Fruit fly (Drosophila melanogaster) whole organism, embryonic: ENCODE measurements around the gene CG5850.
A peak's percentile ranks its signal among the peaks of the same experiment; 100 is the strongest.

ENCODE experiments used
- Abd-B ChIP-seq: fragments of 200-800 bp; sonication (Bioruptor generic); optimal IDR thresholded peaks from 2 replicates; lab custom pipeline; 2018; ENCODE audit warnings: missing biosample characterization, mild to moderate bottlenecking, missing genetic modification characterization, moderate library complexity
- Atf6 ChIP-seq: fragments of 200-800 bp; sonication (Bioruptor generic); IDR thresholded peaks from 2 replicates; pipeline ENCODE4 v1.3.6; 2022; ENCODE audit warnings: missing biosample characterization, missing genetic modification characterization
- C15 ChIP-seq: fragments of 200-800 bp; sonication (Bioruptor generic); IDR thresholded peaks from 3 replicates; pipeline ENCODE4 v1.3.6; 2022; ENCODE audit warnings: missing biosample characterization, missing genetic modification characterization
- CG10209 ChIP-seq: fragments of 200-800 bp; sonication (Bioruptor generic); optimal IDR thresholded peaks from 3 replicates; lab custom pipeline; 2017; ENCODE audit warnings: missing biosample characterization, mild to moderate bottlenecking, missing genetic modification characterization, missing genetic modification reagents
- CG10462 ChIP-seq: fragments of 200-800 bp; sonication (Bioruptor generic); optimal IDR thresholded peaks from 2 replicates; lab custom pipeline; 2016; ENCODE audit warnings: missing biosample characterization, missing genetic modification characterization
- CG10543 ChIP-seq: fragments of 200-800 bp; sonication (Bioruptor generic); optimal IDR thresholded peaks from 3 replicates; lab custom pipeline; 2017; ENCODE audit warnings: missing biosample characterization, mild to moderate bottlenecking, missing genetic modification characterization, moderate library complexity
- CG11456 ChIP-seq: fragments of 200-800 bp; sonication (Bioruptor generic); IDR thresholded peaks from 3 replicates; pipeline ENCODE4 v1.3.6; 2022; ENCODE audit warnings: missing biosample characterization, missing genetic modification characterization
- CG11723 ChIP-seq: fragments of 200-800 bp; sonication (Bioruptor generic); optimal IDR thresholded peaks from 2 replicates; lab custom pipeline; 2017; ENCODE audit warnings: missing biosample characterization, mild to moderate bottlenecking, missing genetic modification characterization
- CG12219 ChIP-seq: fragments of 200-800 bp; sonication (Bioruptor generic); optimal IDR thresholded peaks from 3 replicates; lab custom pipeline; 2018; ENCODE audit warnings: missing biosample characterization, mild to moderate bottlenecking, missing genetic modification characterization
- CG1233 ChIP-seq: fragments of 200-800 bp; sonication (Bioruptor generic); optimal IDR thresholded peaks from 4 replicates; lab custom pipeline; 2018; ENCODE audit warnings: missing biosample characterization, mild to moderate bottlenecking, missing genetic modification characterization
- CG12942 ChIP-seq: fragments of 200-800 bp; sonication (Bioruptor generic); optimal IDR thresholded peaks from 3 replicates; lab custom pipeline; 2016; ENCODE audit warnings: missing biosample characterization, missing genetic modification characterization
- CG14441 ChIP-seq: fragments of 200-800 bp; sonication (Bioruptor generic); IDR thresholded peaks from 2 replicates; pipeline ENCODE4 v1.3.6; 2022; ENCODE audit warnings: missing biosample characterization, missing genetic modification characterization
- CG14860 ChIP-seq: fragments of 200-800 bp; sonication (Bioruptor generic); IDR thresholded peaks from 3 replicates; pipeline ENCODE4 v1.3.6; 2022; ENCODE audit warnings: missing biosample characterization, missing genetic modification characterization; ENCODE audit not compliant: partially characterized antibody
- CG15601 ChIP-seq: fragments of 200-800 bp; sonication (Bioruptor generic); optimal IDR thresholded peaks from 3 replicates; lab custom pipeline; 2019; ENCODE audit warnings: missing biosample characterization, mild to moderate bottlenecking, missing genetic modification characterization, moderate library complexity
- CG17328 ChIP-seq: fragments of 200-800 bp; sonication (Bioruptor generic); IDR thresholded peaks from 2 replicates; pipeline ENCODE4 v1.3.6; 2022; ENCODE audit warnings: missing biosample characterization, missing genetic modification characterization
- CG2120 ChIP-seq: fragments of 200-800 bp; sonication (Bioruptor generic); optimal IDR thresholded peaks from 3 replicates; lab custom pipeline; 2016; ENCODE audit warnings: missing biosample characterization, missing genetic modification characterization
- CG2199 ChIP-seq: fragments of 200-800 bp; sonication (Bioruptor generic); IDR thresholded peaks from 3 replicates; pipeline ENCODE4 v1.3.6; 2022; ENCODE audit warnings: missing biosample characterization, missing genetic modification characterization
- CG32532 ChIP-seq: fragments of 200-800 bp; sonication (Bioruptor generic); IDR thresholded peaks from 2 replicates; pipeline ENCODE4 v1.3.6; 2022; ENCODE audit warnings: missing biosample characterization, missing genetic modification characterization
- CG32767 ChIP-seq: fragments of 200-800 bp; sonication (Bioruptor generic); IDR thresholded peaks from 2 replicates; pipeline ENCODE4 v1.3.6; 2022; ENCODE audit warnings: missing biosample characterization, missing genetic modification characterization
- CG34376 ChIP-seq: fragments of 200-800 bp; sonication (Bioruptor generic); optimal IDR thresholded peaks from 2 replicates; lab custom pipeline; 2018; ENCODE audit warnings: missing biosample characterization, mild to moderate bottlenecking, missing genetic modification characterization
- CG3995 ChIP-seq: fragments of 200-800 bp; sonication (Bioruptor generic); optimal IDR thresholded peaks from 3 replicates; lab custom pipeline; 2016; ENCODE audit warnings: missing biosample characterization, missing genetic modification characterization
- CG4282 ChIP-seq: fragments of 200-800 bp; sonication (Bioruptor generic); optimal IDR thresholded peaks from 2 replicates; lab custom pipeline; 2016; ENCODE audit warnings: missing biosample characterization, missing genetic modification characterization
- CG43689 ChIP-seq: fragments of 200-800 bp; sonication (Bioruptor generic); IDR thresholded peaks from 2 replicates; pipeline ENCODE4 v1.3.6; 2022; ENCODE audit warnings: missing biosample characterization, missing genetic modification characterization
- CG4730 ChIP-seq: fragments of 200-800 bp; sonication (Bioruptor generic); IDR thresholded peaks from 2 replicates; pipeline ENCODE4 v1.3.6; 2022; ENCODE audit warnings: missing biosample characterization, missing genetic modification characterization
- CG6254 ChIP-seq: fragments of 200-800 bp; sonication (Bioruptor generic); optimal IDR thresholded peaks from 3 replicates; lab custom pipeline; 2017; ENCODE audit warnings: mild to moderate bottlenecking, missing biosample characterization, missing genetic modification reagents, missing genetic modification characterization
- CG6272 ChIP-seq: fragments of 200-800 bp; sonication (Bioruptor generic); IDR thresholded peaks from 2 replicates; pipeline ENCODE4 v1.3.6; 2022; ENCODE audit warnings: missing biosample characterization, missing genetic modification characterization
- CG7271 ChIP-seq: fragments of 200-800 bp; sonication (Bioruptor generic); optimal IDR thresholded peaks from 2 replicates; lab custom pipeline; 2018; ENCODE audit warnings: missing biosample characterization, mild to moderate bottlenecking, missing genetic modification characterization, moderate library complexity
- CG9797 ChIP-seq: fragments of 200-800 bp; sonication (Bioruptor generic); optimal IDR thresholded peaks from 3 replicates; lab custom pipeline; 2018; ENCODE audit warnings: missing biosample characterization, mild to moderate bottlenecking, missing genetic modification characterization
- Camta ChIP-seq: fragments of 200-800 bp; sonication (Bioruptor generic); optimal IDR thresholded peaks from 2 replicates; lab custom pipeline; 2016; ENCODE audit warnings: missing biosample characterization, missing genetic modification characterization
- Dad ChIP-seq: fragments of 200-800 bp; sonication (Bioruptor generic); optimal IDR thresholded peaks from 3 replicates; lab custom pipeline; 2016; ENCODE audit warnings: missing biosample characterization, missing genetic modification characterization
- Fer2 ChIP-seq: fragments of 200-800 bp; sonication (Bioruptor generic); optimal IDR thresholded peaks from 2 replicates; lab custom pipeline; 2018; ENCODE audit warnings: missing biosample characterization, mild to moderate bottlenecking, missing genetic modification characterization, moderate library complexity
- Gsc ChIP-seq: fragments of 200-800 bp; sonication (Bioruptor generic); IDR thresholded peaks from 2 replicates; pipeline ENCODE4 v1.3.6; 2022; ENCODE audit warnings: missing biosample characterization, missing genetic modification characterization
- HLH54F ChIP-seq: fragments of 200-800 bp; sonication (Bioruptor generic); optimal IDR thresholded peaks from 3 replicates; lab custom pipeline; 2016; ENCODE audit warnings: missing biosample characterization, missing genetic modification characterization
- Oli ChIP-seq: fragments of 200-800 bp; sonication (Bioruptor generic); optimal IDR thresholded peaks from 2 replicates; lab custom pipeline; 2018; ENCODE audit warnings: missing biosample characterization, mild to moderate bottlenecking, missing genetic modification characterization, moderate library complexity
- Sry-β ChIP-seq: fragments of 200-800 bp; sonication (Bioruptor generic); optimal IDR thresholded peaks from 2 replicates; lab custom pipeline; 2018; ENCODE audit warnings: missing biosample characterization, mild to moderate bottlenecking, missing genetic modification characterization, moderate library complexity
- Tbp ChIP-seq: fragments of >200 bp; optimal IDR thresholded peaks from 2 replicates; lab custom pipeline; 2018; ENCODE audit warnings: missing biosample characterization, missing genetic modification characterization
- ap ChIP-seq: fragments of 200-800 bp; sonication (Bioruptor generic); IDR thresholded peaks from 2 replicates; pipeline ENCODE4 v1.3.6; 2022; ENCODE audit warnings: missing biosample characterization, missing genetic modification characterization
- az2 ChIP-seq: fragments of 200-800 bp; sonication (Bioruptor generic); optimal IDR thresholded peaks from 3 replicates; lab custom pipeline; 2016; ENCODE audit warnings: missing biosample characterization, missing genetic modification characterization
- bbx ChIP-seq: fragments of 200-800 bp; sonication (Bioruptor generic); IDR thresholded peaks from 2 replicates; pipeline ENCODE4 v1.3.6; 2022; ENCODE audit warnings: missing biosample characterization, missing genetic modification characterization; ENCODE audit not compliant: partially characterized antibody
- crol ChIP-seq: fragments of 200-800 bp; sonication (Bioruptor generic); IDR thresholded peaks from 2 replicates; pipeline ENCODE4 v1.3.6; 2022; ENCODE audit warnings: missing biosample characterization, missing genetic modification characterization
- dpn ChIP-seq, 2 experiments: fragments of 200-800 bp; sonication (Bioruptor generic); optimal IDR thresholded peaks; 3 replicates each; lab custom pipeline; 2016; ENCODE audit warnings: missing biosample characterization in 2 of 2, missing genetic modification characterization in 2 of 2
- emc ChIP-seq: fragments of 200-800 bp; sonication (Bioruptor generic); optimal IDR thresholded peaks from 2 replicates; lab custom pipeline; 2016; ENCODE audit warnings: missing biosample characterization, missing genetic modification characterization
- eyg ChIP-seq: fragments of 200-800 bp; sonication (Bioruptor generic); optimal IDR thresholded peaks from 3 replicates; lab custom pipeline; 2016; ENCODE audit warnings: missing biosample characterization, missing genetic modification characterization
- grau ChIP-seq: fragments of 200-800 bp; optimal IDR thresholded peaks from 3 replicates; lab custom pipeline; 2019; ENCODE audit warnings: missing biosample characterization, mild to moderate bottlenecking, missing genetic modification characterization, moderate library complexity
- gsb ChIP-seq: fragments of 200-800 bp; sonication (Bioruptor generic); IDR thresholded peaks from 2 replicates; pipeline ENCODE4 v1.3.6; 2022; ENCODE audit warnings: missing biosample characterization, missing genetic modification characterization
- gt ChIP-seq: fragments of 200-800 bp; sonication (Bioruptor generic); IDR thresholded peaks from 2 replicates; pipeline ENCODE4 v1.3.6; 2022; ENCODE audit warnings: missing biosample characterization, missing genetic modification characterization
- org-1 ChIP-seq: fragments of 200-800 bp; sonication (Bioruptor generic); optimal IDR thresholded peaks from 2 replicates; lab custom pipeline; 2017; ENCODE audit warnings: missing biosample characterization, missing genetic modification characterization
- ranshi ChIP-seq: fragments of 200-800 bp; sonication (Bioruptor generic); IDR thresholded peaks from 2 replicates; pipeline ENCODE4 v1.3.6; 2022; ENCODE audit warnings: missing biosample characterization, missing genetic modification characterization
- repo ChIP-seq: fragments of 200-800 bp; sonication (Bioruptor generic); optimal IDR thresholded peaks from 2 replicates; lab custom pipeline; 2016; ENCODE audit warnings: missing biosample characterization, missing genetic modification characterization
- sim ChIP-seq: fragments of 200-800 bp; sonication (Bioruptor generic); IDR thresholded peaks from 2 replicates; pipeline ENCODE4 v1.3.6; 2022; ENCODE audit warnings: missing biosample characterization, missing genetic modification characterization
- wdn ChIP-seq: fragments of 200-800 bp; sonication (Bioruptor generic); IDR thresholded peaks from 2 replicates; pipeline ENCODE4 v1.3.6; 2022; ENCODE audit warnings: missing biosample characterization, missing genetic modification characterization
- wor ChIP-seq: fragments of 200-800 bp; sonication (Bioruptor generic); IDR thresholded peaks from 2 replicates; pipeline ENCODE4 v1.3.6; 2022; ENCODE audit warnings: missing biosample characterization, missing genetic modification characterization

CG5850 gene

dm6 chr2L:10003593-10003992 is 39.8 kb upstream of the CG5850 start, which contains the start of gene Ndf (continued):
- TF ChIP-seq dpn (GFP tag; optimal IDR thresholded peaks at IDR 0.05; lab: Kevin White, UChicago), result peak; percentile 61 to 63
- peak; percentile 70; the same call in 1 of the 2 replicates for TF ChIP-seq ranshi
- TF ChIP-seq crol (GFP tag; lab: Robert Waterston, UW), result no peak
- peak; percentile 62 for TF ChIP-seq grau (tag; lab: Kevin White, UChicago)
- TF ChIP-seq wdn (GFP tag; lab: Robert Waterston, UW), result peak; percentile 73
- no peak for TF ChIP-seq Tbp (GFP tag; lab: Kevin White, UChicago)
- TF ChIP-seq repo (GFP tag; lab: Kevin White, UChicago), result peak; percentile 41
- TF ChIP-seq CG4730 (GFP tag; lab: Robert Waterston, UW), result peak; percentile 51
- no peak for TF ChIP-seq org-1 (GFP tag; lab: Kevin White, UChicago)
- peak; percentile 32 for TF ChIP-seq CG11723 (GFP tag; lab: Kevin White, UChicago)
- no peak for TF ChIP-seq gsb (GFP tag; lab: Robert Waterston, UW)
- TF ChIP-seq CG10543, result peak; percentile 56
- TF ChIP-seq ap (GFP tag; lab: Robert Waterston, UW), result no peak
- TF ChIP-seq wor (GFP tag; lab: Robert Waterston, UW), result no peak
- TF ChIP-seq Oli (tag; lab: Kevin White, UChicago), result no peak
- TF ChIP-seq CG32767, result no peak
- TF ChIP-seq CG14441 (GFP tag; lab: Robert Waterston, UW), result peak; percentile 38; the same call in 1 of the 2 replicates
- no peak for TF ChIP-seq CG12219 (GFP tag; lab: Kevin White, UChicago)
- TF ChIP-seq CG17328 (GFP tag; lab: Robert Waterston, UW), result peak; percentile 68
- no peak for TF ChIP-seq gt (GFP tag; lab: Robert Waterston, UW)
- no peak for TF ChIP-seq C15 (GFP tag; lab: Robert Waterston, UW)
- peak; percentile 39; the same call in 1 of the 3 replicates for TF ChIP-seq CG14860
- no peak for TF ChIP-seq emc (GFP tag; lab: Kevin White, UChicago)
- TF ChIP-seq eyg (GFP tag; lab: Kevin White, UChicago), result no peak
- peak; percentile 79 for TF ChIP-seq CG2199
- peak; percentile 83 for TF ChIP-seq CG32532 (GFP tag; lab: Robert Waterston, UW)
- TF ChIP-seq Sry-β (GFP tag; lab: Kevin White, UChicago), result peak; percentile 18
- no peak for TF ChIP-seq Gsc
- peak; percentile 87 for TF ChIP-seq bbx (GFP tag; lab: Robert Waterston, UW)
- TF ChIP-seq HLH54F (GFP tag; lab: Kevin White, UChicago), result peak; percentile 41
- TF ChIP-seq CG7271, result peak; percentile 8
- no peak for TF ChIP-seq Fer2 (tag; lab: Kevin White, UChicago)
- TF ChIP-seq Camta, result peak; percentile 47
- peak; percentile 77; the same call in 2 of the 3 replicates for TF ChIP-seq CG11456 (GFP tag; lab: Robert Waterston, UW)
- no peak for TF ChIP-seq sim (GFP tag; lab: Robert Waterston, UW)
- TF ChIP-seq Atf6, result peak; percentile 66
- TF ChIP-seq CG6254 (GFP tag; lab: Kevin White, UChicago), result peak; percentile 7
- TF ChIP-seq CG9797 (GFP tag; lab: Kevin White, UChicago), result peak; percentile 56
- TF ChIP-seq CG6272 (GFP tag; lab: Robert Waterston, UW), result peak; percentile 59
- peak; percentile 77 for TF ChIP-seq CG2120 (GFP tag; lab: Kevin White, UChicago)
- TF ChIP-seq Dad, result peak; percentile 76
- TF ChIP-seq CG12942, result peak; percentile 50
- TF ChIP-seq Abd-B, result peak; percentile 22
- peak; percentile 33 for TF ChIP-seq CG15601 (tag; lab: Kevin White, UChicago)
- no peak for TF ChIP-seq CG10462 (GFP tag; lab: Kevin White, UChicago)
- no peak for TF ChIP-seq CG43689
- peak; percentile 75 for TF ChIP-seq CG1233 (GFP tag; lab: Kevin White, UChicago)
- TF ChIP-seq az2 (GFP tag; lab: Kevin White, UChicago), result peak; percentile 50
- peak; percentile 55 for TF ChIP-seq CG34376 (GFP tag; lab: Kevin White, UChicago)
- TF ChIP-seq CG3995, result peak; percentile 47
- TF ChIP-seq CG4282 (GFP tag; lab: Kevin White, UChicago), result peak; percentile 22
- peak; percentile 56 for TF ChIP-seq CG10209 (GFP tag; lab: Kevin White, UChicago)
